Worm (Caenorhabditis elegans) whole organism, L4 larva: ENCODE results near the gene srxa-18.

Source experiments
- D1046.2 ChIP-seq: fragments of 200-800 bp; sonication (Bioruptor generic); IDR thresholded peaks from 2 replicates; pipeline ENCODE4 v1.3.6; 2022; ENCODE audit warnings: missing genetic modification characterization, missing compliant biosample characterization
- F26F4.8 ChIP-seq: fragments of 200-800 bp; sonication (Bioruptor generic); conservative IDR thresholded peaks from 2 replicates; pipeline ENCODE4 v1.3.6; 2022; ENCODE audit warnings: missing genetic modification characterization, missing compliant biosample characterization
- F49E8.2 ChIP-seq: sonication (generic microtip); optimal IDR thresholded peaks from 2 replicates; lab custom pipeline; 2016; ENCODE audit warnings: missing compliant biosample characterization, mild to moderate bottlenecking, missing genetic modification characterization, borderline replicate concordance
- R02D3.7 ChIP-seq: fragments of 150-350 bp; sonication (generic microtip); optimal IDR thresholded peaks from 3 replicates; lab custom pipeline; 2014; ENCODE audit warnings: missing biosample characterization, missing genetic modification characterization
- Y48G9A.11 ChIP-seq: fragments of 200-800 bp; sonication (Bioruptor generic); IDR thresholded peaks from 2 replicates; pipeline ENCODE4 v1.3.6; 2022; ENCODE audit warnings: missing genetic modification reagents, missing genetic modification characterization, missing compliant biosample characterization
- Y5F2A.4 ChIP-seq: fragments of 200-800 bp; sonication (Bioruptor generic); optimal IDR thresholded peaks from 2 replicates; lab custom pipeline; 2018; ENCODE audit warnings: mild to moderate bottlenecking, missing genetic modification characterization, missing compliant biosample characterization
- Y75B8A.6 ChIP-seq: fragments of 200-800 bp; sonication (Bioruptor generic); IDR thresholded peaks from 2 replicates; pipeline ENCODE4 v1.3.6; 2022; ENCODE audit warnings: missing genetic modification reagents, missing genetic modification characterization, missing compliant biosample characterization
- ZK337.2 ChIP-seq: fragments of 200-800 bp; sonication (Bioruptor generic); IDR thresholded peaks from 2 replicates; pipeline ENCODE4 v1.3.6; 2022; ENCODE audit warnings: missing genetic modification reagents, missing genetic modification characterization, missing compliant biosample characterization
- aha-1 ChIP-seq: fragments of 150-350 bp; peaks from one replicate; lab custom pipeline; 2014; ENCODE audit warnings: missing biosample characterization, missing genetic modification characterization
- arid-1 ChIP-seq: fragments of 200-800 bp; sonication (Bioruptor generic); conservative IDR thresholded peaks from 2 replicates; pipeline ENCODE4 v1.3.6; 2022; ENCODE audit warnings: missing genetic modification reagents, missing genetic modification characterization, missing compliant biosample characterization
- attf-4 ChIP-seq: sonication (generic microtip); optimal IDR thresholded peaks from 3 replicates; lab custom pipeline; 2017; ENCODE audit warnings: missing biosample characterization, missing genetic modification characterization
- ceh-20 ChIP-seq: fragments of 200-800 bp; sonication (Bioruptor generic); IDR thresholded peaks from 2 replicates; pipeline ENCODE4 v1.3.6; 2022; ENCODE audit warnings: missing genetic modification reagents, missing genetic modification characterization, missing compliant biosample characterization
- cey-2 ChIP-seq: sonication (generic microtip); optimal IDR thresholded peaks from 3 replicates; lab custom pipeline; 2017; ENCODE audit warnings: missing genetic modification characterization, mild to moderate bottlenecking, missing compliant biosample characterization, antibody characterized with exemption, borderline replicate concordance; ENCODE audit not compliant: insufficient read depth
- ctbp-1 ChIP-seq: fragments of 200-800 bp; sonication (Bioruptor generic); IDR thresholded peaks from 2 replicates; pipeline ENCODE4 v1.3.6; 2022; ENCODE audit warnings: missing genetic modification reagents, missing genetic modification characterization, missing compliant biosample characterization
- daf-16 ChIP-seq, 3 experiments: sonication (generic microtip); optimal IDR thresholded peaks; 2 replicates each; lab custom pipeline; 2016 to 2017; ENCODE audit warnings: missing genetic modification characterization in 3 of 3, missing genetic modification reagents in 3 of 3, mild to moderate bottlenecking in 2 of 3, missing compliant biosample characterization in 2 of 3, missing biosample characterization in 1 of 3, moderate library complexity in 1 of 3
- dve-1 ChIP-seq: sonication (generic microtip); optimal IDR thresholded peaks from 2 replicates; lab custom pipeline; 2017; ENCODE audit warnings: antibody characterized with exemption, mild to moderate bottlenecking, missing genetic modification characterization, missing compliant biosample characterization; ENCODE audit not compliant: insufficient read depth
- fkh-10 ChIP-seq: fragments of 150-350 bp; optimal IDR thresholded peaks from 2 replicates; lab custom pipeline; 2014; ENCODE audit warnings: missing biosample characterization, missing genetic modification reagents, missing genetic modification characterization
- fos-1 ChIP-seq: fragments of 150-350 bp; optimal IDR thresholded peaks from 2 replicates; lab custom pipeline; 2014; ENCODE audit warnings: missing biosample characterization, missing genetic modification characterization
- gei-8 ChIP-seq: fragments of 200-800 bp; sonication (Bioruptor generic); optimal IDR thresholded peaks from 2 replicates; lab custom pipeline; 2018; ENCODE audit warnings: mild to moderate bottlenecking, missing genetic modification characterization, missing compliant biosample characterization
- hlh-11 ChIP-seq: fragments of 200-800 bp; sonication (Bioruptor generic); optimal IDR thresholded peaks from 2 replicates; lab custom pipeline; 2018; ENCODE audit warnings: mild to moderate bottlenecking, missing genetic modification characterization, missing compliant biosample characterization
- hlh-30 ChIP-seq: sonication (generic microtip); optimal IDR thresholded peaks from 2 replicates; lab custom pipeline; 2017; ENCODE audit warnings: antibody characterized with exemption, mild to moderate bottlenecking, missing genetic modification characterization, missing compliant biosample characterization; ENCODE audit not compliant: insufficient read depth
- jun-1 ChIP-seq: fragments of 150-350 bp; optimal IDR thresholded peaks from 2 replicates; lab custom pipeline; 2014; ENCODE audit warnings: missing biosample characterization, missing genetic modification reagents, missing genetic modification characterization
- lin-13 ChIP-seq: fragments of 150-350 bp; optimal IDR thresholded peaks from 2 replicates; lab custom pipeline; 2014; ENCODE audit warnings: missing biosample characterization, missing genetic modification reagents, missing genetic modification characterization
- lin-38 ChIP-seq: fragments of 200-800 bp; sonication (Bioruptor generic); IDR thresholded peaks from 2 replicates; pipeline ENCODE4 v1.3.6; 2022; ENCODE audit warnings: missing genetic modification reagents, missing genetic modification characterization, missing compliant biosample characterization
- lin-39 ChIP-seq: fragments of 150-350 bp; optimal IDR thresholded peaks from 2 replicates; lab custom pipeline; 2014; ENCODE audit warnings: missing biosample characterization, missing genetic modification reagents, missing genetic modification characterization
- lir-3 ChIP-seq: sonication (generic microtip); optimal IDR thresholded peaks from 2 replicates; lab custom pipeline; 2016; ENCODE audit warnings: mild to moderate bottlenecking, missing genetic modification characterization, missing compliant biosample characterization
- madf-9 ChIP-seq: fragments of 200-800 bp; sonication (Bioruptor generic); conservative IDR thresholded peaks from 2 replicates; pipeline ENCODE4 v1.3.6; 2022; ENCODE audit warnings: missing genetic modification reagents, missing genetic modification characterization, missing compliant biosample characterization
- mdt-29 ChIP-seq: fragments of 200-800 bp; sonication (Bioruptor generic); IDR thresholded peaks from 2 replicates; pipeline ENCODE4 v1.3.6; 2022; ENCODE audit warnings: missing genetic modification reagents, missing genetic modification characterization, missing compliant biosample characterization
- mxl-2 ChIP-seq: fragments of 200-800 bp; sonication (Bioruptor generic); conservative IDR thresholded peaks from 2 replicates; pipeline ENCODE4 v1.3.6; 2022; ENCODE audit warnings: missing genetic modification reagents, missing genetic modification characterization, missing compliant biosample characterization
- pha-4 ChIP-seq, 2 experiments: fragments of 150-350 bp in 1 of 2; fragments of 200-800 bp in 1 of 2; sonication (Bioruptor generic) in 1 of 2; IDR thresholded peaks in 1 of 2; optimal IDR thresholded peaks in 1 of 2; 2 replicates each; pipeline versions ENCODE4 v1.3.6 to Lab custom; 2014 to 2022; ENCODE audit warnings: missing genetic modification characterization in 2 of 2, missing genetic modification reagents in 2 of 2, missing biosample characterization in 1 of 2, missing compliant biosample characterization in 1 of 2
- rbr-2 ChIP-seq: sonication (generic microtip); optimal IDR thresholded peaks from 2 replicates; lab custom pipeline; 2016; ENCODE audit warnings: missing genotype, missing genetic modification characterization, missing compliant biosample characterization
- set-16 ChIP-seq: fragments of 200-800 bp; sonication (Bioruptor generic); IDR thresholded peaks from 2 replicates; pipeline ENCODE4 v1.3.6; 2022; ENCODE audit warnings: missing genetic modification reagents, missing genetic modification characterization, missing compliant biosample characterization
- unc-62 ChIP-seq, 3 experiments: fragments of 150-350 bp in 1 of 3; sonication (generic microtip); optimal IDR thresholded peaks in 2 of 3; peaks in 1 of 3; 1 replicate in 1 of 3; 2 replicates in 2 of 3; lab custom pipeline; 2014 to 2017; ENCODE audit warnings: missing biosample characterization in 3 of 3, missing genetic modification characterization in 3 of 3, missing genetic modification reagents in 3 of 3, missing genotype in 1 of 3
- ztf-7 ChIP-seq: fragments of 150-350 bp; optimal IDR thresholded peaks from 2 replicates; lab custom pipeline; 2014; ENCODE audit warnings: missing biosample characterization, missing genetic modification characterization

srxa-18 gene

ce11 chrV:10153076-10153475 lies 32.3 kb upstream of the srxa-18 start:
- TF ChIP-seq cey-2 (tag; lab: Kevin White, UChicago) = no peak
- TF ChIP-seq aha-1 (tag; lab: Kevin White, UChicago) = peak; percentile 94
- TF ChIP-seq fkh-10 (GFP tag; lab: Kevin White, UChicago) = no peak
- no peak for TF ChIP-seq set-16 (GFP tag; lab: Robert Waterston, UW)
- TF ChIP-seq daf-16 (GFP tag; optimal IDR thresholded peaks at IDR 0.05; lab: Kevin White, UChicago) = no peak
- no peak for TF ChIP-seq daf-16 (tag; optimal IDR thresholded peaks at IDR 0.05; lab: Kevin White, UChicago)

- no peak for TF ChIP-seq lin-13
- peak in 1 of 2 experiments; percentile 57 for TF ChIP-seq unc-62 (GFP tag; optimal IDR thresholded peaks at IDR 0.05 in 1 of 2; lab: Kevin White, UChicago)
- no peak for TF ChIP-seq unc-62 (tag; optimal IDR thresholded peaks at IDR 0.05; lab: Kevin White, UChicago)
- no peak for TF ChIP-seq Y5F2A.4
These were observed 31.5 kb upstream of the srxa-18 start, which contains the start of gene srsx-28 for ce11 chrV:10152278-10152677. Gene srsx-28, plus strand, starts transcription at chrV:10152578.

- TF ChIP-seq ceh-20 (GFP tag; lab: Robert Waterston, UW) = no peak
- TF ChIP-seq rbr-2 (tag; lab: Kevin White, UChicago) = no peak
- TF ChIP-seq mxl-2 (GFP tag; lab: Robert Waterston, UW) = no peak
- TF ChIP-seq madf-9 = no peak
- no peak for TF ChIP-seq mdt-29 (GFP tag; lab: Robert Waterston, UW)
- no peak for TF ChIP-seq Y48G9A.11 (GFP tag; lab: Robert Waterston, UW)
- no peak for TF ChIP-seq lin-38
- no peak for TF ChIP-seq ZK337.2 (GFP tag; lab: Robert Waterston, UW)
- no peak for TF ChIP-seq lin-39 (tag; lab: Kevin White, UChicago)
- TF ChIP-seq fos-1 (tag; lab: Kevin White, UChicago) = no peak
- TF ChIP-seq dve-1 (tag; lab: Kevin White, UChicago) = no peak
- no peak for TF ChIP-seq hlh-11
These were observed 28.9 kb upstream of the srxa-18 start, which contains the start of gene srsx-27 for ce11 chrV:10149728-10150127. Gene srsx-27, plus strand, starts transcription at chrV:10150028.

- no peak for TF ChIP-seq lin-13
- no peak for TF ChIP-seq arid-1
- no peak for TF ChIP-seq F49E8.2 (tag; lab: Kevin White, UChicago)
- TF ChIP-seq F26F4.8 (GFP tag; lab: Robert Waterston, UW) = no peak
- TF ChIP-seq gei-8 = no peak
- no peak for TF ChIP-seq ztf-7 (tag; lab: Kevin White, UChicago)
- no peak for TF ChIP-seq lir-3 (tag; lab: Kevin White, UChicago)
- no peak for TF ChIP-seq pha-4 (GFP tag; IDR thresholded peaks at IDR 0.05; lab: Robert Waterston, UW)
- no peak for TF ChIP-seq pha-4 (tag; optimal IDR thresholded peaks at IDR 0.05; lab: Kevin White, UChicago)
- TF ChIP-seq attf-4 = no peak
- no peak for TF ChIP-seq Y75B8A.6
- no peak for TF ChIP-seq D1046.2 (GFP tag; lab: Robert Waterston, UW)
- TF ChIP-seq daf-16 (GFP tag; optimal IDR thresholded peaks at IDR 0.05; lab: Kevin White, UChicago) = no peak
- no peak for TF ChIP-seq daf-16 (tag; optimal IDR thresholded peaks at IDR 0.05; lab: Kevin White, UChicago)
- TF ChIP-seq Y48G9A.11 (GFP tag; lab: Robert Waterston, UW) = no peak
- no peak for TF ChIP-seq hlh-30 (tag; lab: Kevin White, UChicago)
- TF ChIP-seq jun-1 (tag; lab: Kevin White, UChicago) = no peak
- TF ChIP-seq dve-1 (tag; lab: Kevin White, UChicago) = no peak
- no peak for TF ChIP-seq ctbp-1 (GFP tag; lab: Robert Waterston, UW)
- TF ChIP-seq R02D3.7 = no peak
These were observed 27.6 kb upstream of the srxa-18 start, which contains the start of gene srsx-26 for ce11 chrV:10148352-10148751. Gene srsx-26, plus strand, starts transcription at chrV:10148652.
